Fruit fly (Drosophila melanogaster) whole organism, embryonic: ENCODE measurements around the gene Ire1.

ENCODE experiments used
- Ada2b ChIP-seq: fragments of 200-800 bp; sonication (Bioruptor generic); IDR thresholded peaks from 2 replicates; pipeline ENCODE4 v1.3.6; 2022; ENCODE audit warnings: missing biosample characterization, missing genetic modification characterization
- Atf-2 ChIP-seq: fragments of 200-800 bp; sonication (Bioruptor generic); optimal IDR thresholded peaks from 2 replicates; lab custom pipeline; 2016; ENCODE audit warnings: missing biosample characterization, missing genetic modification characterization
- CG11723 ChIP-seq: fragments of 200-800 bp; sonication (Bioruptor generic); optimal IDR thresholded peaks from 2 replicates; lab custom pipeline; 2017; ENCODE audit warnings: missing biosample characterization, mild to moderate bottlenecking, missing genetic modification characterization
- CG14667 ChIP-seq: fragments of 200-800 bp; sonication (Bioruptor generic); IDR thresholded peaks from 2 replicates; pipeline ENCODE4 v1.3.6; 2022; ENCODE audit warnings: missing biosample characterization, missing genetic modification characterization
- CG15073 ChIP-seq: fragments of 200-800 bp; sonication (Bioruptor generic); optimal IDR thresholded peaks from 2 replicates; lab custom pipeline; 2016; ENCODE audit warnings: missing biosample characterization, missing genetic modification characterization
- CG16863 ChIP-seq: fragments of 200-800 bp; sonication (Bioruptor generic); optimal IDR thresholded peaks from 3 replicates; lab custom pipeline; 2016; ENCODE audit warnings: missing biosample characterization, missing genetic modification characterization
- CG17612 ChIP-seq: fragments of 200-800 bp; sonication (Bioruptor generic); IDR thresholded peaks from 2 replicates; pipeline ENCODE4 v1.3.6; 2022; ENCODE audit warnings: missing biosample characterization, missing genetic modification characterization
- CG2712 ChIP-seq: fragments of 200-800 bp; optimal IDR thresholded peaks from 3 replicates; lab custom pipeline; 2019; ENCODE audit warnings: missing biosample characterization, mild to moderate bottlenecking, missing genetic modification characterization, moderate library complexity
- CG31441 ChIP-seq: fragments of 200-800 bp; sonication (Bioruptor generic); IDR thresholded peaks from 2 replicates; pipeline ENCODE4 v1.3.6; 2022; ENCODE audit warnings: missing biosample characterization, missing genetic modification characterization
- CG32532 ChIP-seq: fragments of 200-800 bp; sonication (Bioruptor generic); IDR thresholded peaks from 2 replicates; pipeline ENCODE4 v1.3.6; 2022; ENCODE audit warnings: missing biosample characterization, missing genetic modification characterization
- CG3838 ChIP-seq: fragments of 200-800 bp; sonication (Bioruptor generic); optimal IDR thresholded peaks from 3 replicates; lab custom pipeline; 2016; ENCODE audit warnings: missing biosample characterization, missing genetic modification characterization
- CG4820 ChIP-seq: fragments of 200-800 bp; sonication (Bioruptor generic); optimal IDR thresholded peaks from 3 replicates; lab custom pipeline; 2016; ENCODE audit warnings: missing biosample characterization, missing genetic modification characterization
- CG6689 ChIP-seq: fragments of 200-800 bp; sonication (Bioruptor generic); IDR thresholded peaks from 2 replicates; pipeline ENCODE4 v1.3.6; 2022; ENCODE audit warnings: missing biosample characterization, missing genetic modification characterization
- CG7786 ChIP-seq: fragments of 200-800 bp; sonication (Bioruptor generic); optimal IDR thresholded peaks from 2 replicates; lab custom pipeline; 2016; ENCODE audit warnings: missing biosample characterization, missing genetic modification characterization
- CG7839 ChIP-seq: fragments of 200-800 bp; sonication (Bioruptor generic); optimal IDR thresholded peaks from 3 replicates; lab custom pipeline; 2018; ENCODE audit warnings: missing biosample characterization, mild to moderate bottlenecking, missing genetic modification characterization, moderate library complexity
- CG8478 ChIP-seq: fragments of >200 bp; optimal IDR thresholded peaks from 2 replicates; lab custom pipeline; 2018
- CrebB ChIP-seq: fragments of 200-800 bp; sonication (Bioruptor generic); optimal IDR thresholded peaks from 3 replicates; lab custom pipeline; 2018; ENCODE audit warnings: missing biosample characterization, mild to moderate bottlenecking, missing genetic modification characterization
- Dfd ChIP-seq, 2 experiments: fragments of >200 bp; optimal IDR thresholded peaks; 2 replicates each; lab custom pipeline; 2017; ENCODE audit warnings: missing biosample characterization in 2 of 2, missing genetic modification characterization in 2 of 2
- Fer1 ChIP-seq: fragments of 200-800 bp; sonication (Bioruptor generic); optimal IDR thresholded peaks from 2 replicates; lab custom pipeline; 2017; ENCODE audit warnings: missing biosample characterization, mild to moderate bottlenecking, missing genetic modification characterization
- H2.0 ChIP-seq: fragments of 200-800 bp; sonication (Bioruptor generic); IDR thresholded peaks from 2 replicates; pipeline ENCODE4 v1.3.6; 2022; ENCODE audit warnings: missing biosample characterization, missing genetic modification characterization
- Hr78 ChIP-seq, 2 experiments: fragments of 200-800 bp in 1 of 2; fragments of >200 bp in 1 of 2; sonication (Bioruptor generic) in 1 of 2; optimal IDR thresholded peaks; 2 replicates each; lab custom pipeline; 2017 to 2019; ENCODE audit warnings: missing biosample characterization in 2 of 2, missing genetic modification characterization in 2 of 2, mild to moderate bottlenecking in 1 of 2, moderate library complexity in 1 of 2
- Med ChIP-seq: fragments of 200-800 bp; sonication (Bioruptor generic); peaks from one replicate; lab custom pipeline; 2016; ENCODE audit warnings: missing biosample characterization, missing genetic modification characterization, mild to moderate bottlenecking, inconsistent platforms, moderate library complexity
- Ravus ChIP-seq: fragments of 200-800 bp; sonication (Bioruptor generic); IDR thresholded peaks from 2 replicates; pipeline ENCODE4 v1.3.6; 2022; ENCODE audit warnings: missing biosample characterization, missing genetic modification characterization
- Sox100B ChIP-seq: fragments of 200-800 bp; sonication (Bioruptor generic); optimal IDR thresholded peaks from 3 replicates; lab custom pipeline; 2018; ENCODE audit warnings: missing biosample characterization, mild to moderate bottlenecking, missing genetic modification characterization
- Sry-β ChIP-seq: fragments of 200-800 bp; sonication (Bioruptor generic); optimal IDR thresholded peaks from 2 replicates; lab custom pipeline; 2018; ENCODE audit warnings: missing biosample characterization, mild to moderate bottlenecking, missing genetic modification characterization, moderate library complexity
- Xbp1 ChIP-seq: fragments of 200-800 bp; sonication (Bioruptor generic); optimal IDR thresholded peaks from 3 replicates; lab custom pipeline; 2016; ENCODE audit warnings: missing biosample characterization, mild to moderate bottlenecking, missing genetic modification characterization
- bab2 ChIP-seq: fragments of 200-800 bp; sonication (Bioruptor generic); optimal IDR thresholded peaks from 2 replicates; lab custom pipeline; 2016; ENCODE audit warnings: missing biosample characterization, missing genetic modification characterization
- bbx ChIP-seq: fragments of 200-800 bp; sonication (Bioruptor generic); IDR thresholded peaks from 2 replicates; pipeline ENCODE4 v1.3.6; 2022; ENCODE audit warnings: missing biosample characterization, missing genetic modification characterization; ENCODE audit not compliant: partially characterized antibody
- caup ChIP-seq: fragments of 200-800 bp; sonication (Bioruptor generic); optimal IDR thresholded peaks from 3 replicates; lab custom pipeline; 2017; ENCODE audit warnings: missing biosample characterization, mild to moderate bottlenecking, missing genetic modification characterization, moderate library complexity; ENCODE audit not compliant: severe bottlenecking
- croc ChIP-seq: fragments of 200-800 bp; sonication (Bioruptor generic); conservative IDR thresholded peaks from 3 replicates; pipeline ENCODE4 v1.3.6; 2022; ENCODE audit warnings: missing biosample characterization, missing genetic modification characterization
- eve ChIP-seq, 2 experiments: fragments of >200 bp; optimal IDR thresholded peaks; 2 replicates each; lab custom pipeline; 2017; ENCODE audit warnings: missing biosample characterization in 2 of 2, missing genetic modification characterization in 2 of 2
- gsb-n ChIP-seq: fragments of 200-800 bp; sonication (Bioruptor generic); optimal IDR thresholded peaks from 3 replicates; lab custom pipeline; 2018; ENCODE audit warnings: missing biosample characterization, mild to moderate bottlenecking, missing genetic modification characterization
- maf-S ChIP-seq: fragments of 200-800 bp; sonication (Bioruptor generic); optimal IDR thresholded peaks from 2 replicates; lab custom pipeline; 2016; ENCODE audit warnings: missing biosample characterization, missing genetic modification characterization
- schlank ChIP-seq: fragments of 200-800 bp; sonication (Bioruptor generic); optimal IDR thresholded peaks from 2 replicates; lab custom pipeline; 2018; ENCODE audit warnings: missing biosample characterization, mild to moderate bottlenecking, missing genetic modification characterization
- sima ChIP-seq: fragments of 200-800 bp; sonication (Bioruptor generic); optimal IDR thresholded peaks from 2 replicates; lab custom pipeline; 2016; ENCODE audit warnings: missing biosample characterization, missing genetic modification characterization
- slou ChIP-seq: fragments of 200-800 bp; sonication (Bioruptor generic); optimal IDR thresholded peaks from 3 replicates; lab custom pipeline; 2016; ENCODE audit warnings: missing biosample characterization, missing genetic modification characterization
- slp2 ChIP-seq: fragments of 200-800 bp; sonication (Bioruptor generic); optimal IDR thresholded peaks from 2 replicates; lab custom pipeline; 2016; ENCODE audit warnings: missing biosample characterization, missing genetic modification characterization
- tll ChIP-seq, 2 experiments: fragments of 200-800 bp in 1 of 2; fragments of >200 bp in 1 of 2; sonication (Bioruptor generic) in 1 of 2; optimal IDR thresholded peaks; 2 replicates each; lab custom pipeline; 2017 to 2019; ENCODE audit warnings: missing biosample characterization in 2 of 2, missing genetic modification characterization in 2 of 2, mild to moderate bottlenecking in 1 of 2, moderate library complexity in 1 of 2

Ire1 gene

dm6 chr3R:19807745-19808429 is 53.2 kb downstream of the Ire1 start (continued):
- TF ChIP-seq slp2 (GFP tag; lab: Kevin White, UChicago) (no peak), bbx (no peak), Dfd (GFP tag; optimal IDR thresholded peaks at IDR 0.05; lab: Kevin White, UChicago) (no peak), Sox100B (GFP tag; lab: Kevin White, UChicago) (no peak), croc (GFP tag; lab: Robert Waterston, UW) (no peak), tll (GFP tag; optimal IDR thresholded peaks at IDR 0.05; lab: Kevin White, UChicago) (no peak), CrebB (tag; lab: Kevin White, UChicago) (no peak), schlank (tag; lab: Kevin White, UChicago) (no peak), Fer1 (GFP tag; lab: Kevin White, UChicago) (no peak), CG7839 (tag; lab: Kevin White, UChicago) (no peak), caup (GFP tag; lab: Kevin White, UChicago) (no peak), Xbp1 (GFP tag; lab: Kevin White, UChicago) (no peak), bab2 (no peak), CG2712 (tag; lab: Kevin White, UChicago) (peak; percentile 43), CG31441 (GFP tag; lab: Robert Waterston, UW) (peak; percentile 46; the same call in 1 of the 2 replicates), CG6689 (GFP tag; lab: Robert Waterston, UW) (no peak), Ada2b (no peak), CG8478 (lab: Kevin White, UChicago) (no peak), Sry-β (GFP tag; lab: Kevin White, UChicago) (no peak), CG4820 (GFP tag; lab: Kevin White, UChicago) (no peak)

- no peak for TF ChIP-seq CG11723 (GFP tag; lab: Kevin White, UChicago)
- TF ChIP-seq H2.0 (GFP tag; lab: Robert Waterston, UW) = no peak
- TF ChIP-seq eve (GFP tag; optimal IDR thresholded peaks at IDR 0.05; lab: Kevin White, UChicago) = no peak
- TF ChIP-seq Ravus (GFP tag; lab: Robert Waterston, UW) = no peak
- TF ChIP-seq CG17612 (GFP tag; lab: Robert Waterston, UW) = no peak
- peak; percentile 15 for TF ChIP-seq gsb-n
- TF ChIP-seq Med (GFP tag; lab: Kevin White, UChicago) = peak; percentile 51
- no peak for TF ChIP-seq sima (GFP tag; lab: Kevin White, UChicago)
- no peak for TF ChIP-seq CG7786 (GFP tag; lab: Kevin White, UChicago)
- TF ChIP-seq CG15073 (GFP tag; lab: Kevin White, UChicago) = no peak
- TF ChIP-seq Atf-2 (GFP tag; lab: Kevin White, UChicago) = no peak
- TF ChIP-seq CG32532 (GFP tag; lab: Robert Waterston, UW) = no peak
- TF ChIP-seq Hr78 (GFP tag; optimal IDR thresholded peaks at IDR 0.05; lab: Kevin White, UChicago) = peak in 1 of 2 experiments; percentile 79
- no peak for TF ChIP-seq slou (GFP tag; lab: Kevin White, UChicago)
- TF ChIP-seq maf-S (GFP tag; lab: Kevin White, UChicago) = no peak
- TF ChIP-seq CG16863 (GFP tag; lab: Kevin White, UChicago) = no peak
- no peak for TF ChIP-seq croc (GFP tag; lab: Robert Waterston, UW)
- no peak for TF ChIP-seq CG14667
- TF ChIP-seq CG3838 (GFP tag; lab: Kevin White, UChicago) = no peak
These were observed 53.9 kb downstream of the Ire1 start for dm6 chr3R:19807148-19807547.
